Worm (Caenorhabditis elegans): Measurements from ENCODE around the gene bcas-2.

The bcas-2 gene

ce11 chrIII:6202440-6202839, 43.2 kb downstream of the bcas-2 start:
- TF ChIP-seq lsy-2 (tag; optimal IDR thresholded peaks at IDR 0.05), result no peak
- TF ChIP-seq nhr-28 (tag; optimal IDR thresholded peaks at IDR 0.05), result no peak
- TF ChIP-seq mls-2 (tag; optimal IDR thresholded peaks at IDR 0.05), result no peak
- TF ChIP-seq hlh-1 (tag; optimal IDR thresholded peaks at IDR 0.05), result no peak
- no peak for TF ChIP-seq ces-1 (GFP tag; optimal IDR thresholded peaks at IDR 0.05)
- TF ChIP-seq sptf-1 (tag; optimal IDR thresholded peaks at IDR 0.05), result no peak
- no peak for TF ChIP-seq nhr-237 (tag; optimal IDR thresholded peaks at IDR 0.05)
- TF ChIP-seq elt-3 (tag; optimal IDR thresholded peaks at IDR 0.05), result no peak
- TF ChIP-seq mab-5 (tag; optimal IDR thresholded peaks at IDR 0.05), result no peak
- no peak for TF ChIP-seq lin-13 (tag; optimal IDR thresholded peaks at IDR 0.05)
- no peak for TF ChIP-seq ham-2 (GFP tag; optimal IDR thresholded peaks at IDR 0.05)
- TF ChIP-seq unc-62 (GFP tag; optimal IDR thresholded peaks at IDR 0.05), result no peak
- TF ChIP-seq nhr-12 (tag; optimal IDR thresholded peaks at IDR 0.05), result no peak
- TF ChIP-seq unc-39 (tag; optimal IDR thresholded peaks at IDR 0.05), result no peak
- TF ChIP-seq ceh-39 (tag; optimal IDR thresholded peaks at IDR 0.05), result no peak
- no peak for TF ChIP-seq cnd-1 (tag; optimal IDR thresholded peaks at IDR 0.05)
- no peak for TF ChIP-seq ztf-11 (tag; optimal IDR thresholded peaks at IDR 0.05)
- TF ChIP-seq unc-120 (tag; optimal IDR thresholded peaks at IDR 0.05; ENCODE audit: poor library complexity, severe bottlenecking), result no peak
- no peak for TF ChIP-seq ceh-83 (GFP tag; optimal IDR thresholded peaks at IDR 0.05)

- TF ChIP-seq lin-13 (tag; optimal IDR thresholded peaks at IDR 0.05) (no peak), unc-120 (tag; optimal IDR thresholded peaks at IDR 0.05; ENCODE audit: poor library complexity, severe bottlenecking) (no peak), ceh-39 (tag; optimal IDR thresholded peaks at IDR 0.05) (no peak), M03D4.4 (tag; optimal IDR thresholded peaks at IDR 0.05) (no peak), tbx-8 (GFP tag; optimal IDR thresholded peaks at IDR 0.05) (no peak), zip-8 (tag; optimal IDR thresholded peaks at IDR 0.05) (no peak), ceh-83 (GFP tag; optimal IDR thresholded peaks at IDR 0.05) (no peak), ham-2 (GFP tag; optimal IDR thresholded peaks at IDR 0.05) (no peak)
Observed at ce11 chrIII:6201325-6201724, 44.3 kb downstream of the bcas-2 start.

ce11 chrIII:6198378-6199234, 47.0 kb downstream of the bcas-2 start, which contains the start of the genes C23G10.7 and rpn-2:
Gene C23G10.7 (minus strand): TSS chrIII:6198414.
Gene rpn-2 (plus strand): TSS chrIII:6199184.
- no peak for TF ChIP-seq blmp-1 (tag; optimal IDR thresholded peaks at IDR 0.05)
- no peak for TF ChIP-seq elt-3 (tag; optimal IDR thresholded peaks at IDR 0.05)
- TF ChIP-seq ces-1 (GFP tag; optimal IDR thresholded peaks at IDR 0.05), result no peak
- TF ChIP-seq M03D4.4 (tag; optimal IDR thresholded peaks at IDR 0.05), result no peak
- no peak for TF ChIP-seq nhr-12 (tag; optimal IDR thresholded peaks at IDR 0.05)
- TF ChIP-seq lin-13 (tag; optimal IDR thresholded peaks at IDR 0.05), result no peak
- TF ChIP-seq unc-120 (tag; optimal IDR thresholded peaks at IDR 0.05; ENCODE audit: poor library complexity, severe bottlenecking), result peak; percentile 23
- TF ChIP-seq nhr-76 (tag; optimal IDR thresholded peaks at IDR 0.05), result no peak
- TF ChIP-seq mep-1 (tag; optimal IDR thresholded peaks at IDR 0.05), result peak; percentile 34
- TF ChIP-seq lsy-2 (tag; optimal IDR thresholded peaks at IDR 0.05), result peak; percentile 49
- no peak for TF ChIP-seq nhr-28 (tag; optimal IDR thresholded peaks at IDR 0.05)
- TF ChIP-seq mls-2 (tag; optimal IDR thresholded peaks at IDR 0.05), result no peak
- no peak for TF ChIP-seq ceh-43 (GFP tag; optimal IDR thresholded peaks at IDR 0.05)
- TF ChIP-seq ceh-39 (tag; optimal IDR thresholded peaks at IDR 0.05), result no peak
- TF ChIP-seq ceh-83 (GFP tag; optimal IDR thresholded peaks at IDR 0.05), result no peak
- TF ChIP-seq unc-62 (GFP tag; optimal IDR thresholded peaks at IDR 0.05), result no peak
- no peak for TF ChIP-seq bed-3 (GFP tag; optimal IDR thresholded peaks at IDR 0.05)
- TF ChIP-seq ham-2 (GFP tag; optimal IDR thresholded peaks at IDR 0.05), result no peak
- TF ChIP-seq drap-1 (GFP tag; optimal IDR thresholded peaks at IDR 0.05), result no peak

- TF ChIP-seq blmp-1 (tag; optimal IDR thresholded peaks at IDR 0.05), result no peak
- no peak for TF ChIP-seq pha-4 (tag; optimal IDR thresholded peaks at IDR 0.05)
- no peak for TF ChIP-seq tbx-8 (GFP tag; optimal IDR thresholded peaks at IDR 0.05)
- no peak for TF ChIP-seq unc-120 (tag; optimal IDR thresholded peaks at IDR 0.05; ENCODE audit: poor library complexity, severe bottlenecking)
- TF ChIP-seq ceh-43 (GFP tag; optimal IDR thresholded peaks at IDR 0.05), result no peak
- TF ChIP-seq lsy-2 (tag; optimal IDR thresholded peaks at IDR 0.05), result no peak
- TF ChIP-seq unc-39 (tag; optimal IDR thresholded peaks at IDR 0.05), result no peak
- TF ChIP-seq sem-2 (GFP tag; optimal IDR thresholded peaks at IDR 0.05), result no peak
- TF ChIP-seq snpc-4 (tag; optimal IDR thresholded peaks at IDR 0.05), result no peak
- no peak for TF ChIP-seq elt-1 (tag; optimal IDR thresholded peaks at IDR 0.05; ENCODE audit: borderline replicate concordance, insufficient read depth)
- no peak for TF ChIP-seq nhr-76 (tag; optimal IDR thresholded peaks at IDR 0.05)
- no peak for TF ChIP-seq lin-13 (tag; optimal IDR thresholded peaks at IDR 0.05)
- no peak for TF ChIP-seq nhr-2 (tag; optimal IDR thresholded peaks at IDR 0.05)
- TF ChIP-seq lin-32 (GFP tag; optimal IDR thresholded peaks at IDR 0.05), result no peak
- no peak for TF ChIP-seq elt-3 (tag; optimal IDR thresholded peaks at IDR 0.05)
- TF ChIP-seq ces-1 (GFP tag; optimal IDR thresholded peaks at IDR 0.05), result no peak
- no peak for TF ChIP-seq sptf-1 (tag; optimal IDR thresholded peaks at IDR 0.05)
- no peak for TF ChIP-seq ham-2 (GFP tag; optimal IDR thresholded peaks at IDR 0.05)
- no peak for TF ChIP-seq mep-1 (tag; optimal IDR thresholded peaks at IDR 0.05)
- TF ChIP-seq zip-8 (tag; optimal IDR thresholded peaks at IDR 0.05), result no peak
Observed at ce11 chrIII:6195718-6196117, 49.9 kb downstream of the bcas-2 start.
